Fruit fly (Drosophila melanogaster): ENCODE measurements around the gene mRNA-cap.

Gene mRNA-cap

DNA sequence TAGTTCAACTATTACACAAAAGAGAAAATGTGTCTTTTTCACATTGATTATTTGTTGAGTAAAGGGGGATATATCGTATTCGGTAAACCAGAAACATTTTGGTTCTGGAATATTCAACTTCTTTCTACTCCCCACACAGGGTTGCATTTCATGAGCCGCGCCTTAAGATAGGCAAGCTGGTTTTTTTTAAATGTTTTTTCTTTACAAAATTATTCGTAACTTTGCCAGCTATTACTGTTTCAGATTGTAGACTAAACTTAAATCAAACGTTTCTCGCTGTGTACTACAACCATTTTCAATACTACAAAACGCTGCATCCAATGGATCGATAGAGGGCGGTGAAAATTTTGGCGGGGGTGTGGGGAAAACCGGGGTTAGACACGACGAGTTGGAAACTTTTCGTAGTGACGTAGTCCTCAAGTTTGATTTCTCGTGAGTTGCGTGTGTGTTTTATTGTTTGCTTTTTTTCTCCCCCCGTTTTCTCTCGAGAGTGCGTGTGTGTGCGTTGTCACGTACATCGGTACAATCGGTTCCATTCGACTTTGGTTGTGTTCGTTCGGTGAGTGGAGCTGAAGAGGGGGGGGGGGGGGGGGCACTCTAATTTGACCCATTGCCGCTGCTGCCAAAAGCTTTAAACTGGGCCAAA lies 29.0 kb downstream of the mRNA-cap start (continued):
- TF ChIP-seq kay (GFP tag; optimal IDR thresholded peaks at IDR 0.05) (no peak), hkb (optimal IDR thresholded peaks at IDR 0.05) (no peak), hkb (GFP tag; IDR thresholded peaks at IDR 0.05) (peak; percentile 19; the same call in 1 of the 2 replicates), wdn (GFP tag; IDR thresholded peaks at IDR 0.05) (no peak), Lhr (GFP tag; optimal IDR thresholded peaks at IDR 0.05) (no peak), gt (GFP tag; IDR thresholded peaks at IDR 0.05) (no peak), jumu (GFP tag; optimal IDR thresholded peaks at IDR 0.05) (no peak), ase (GFP tag; IDR thresholded peaks at IDR 0.05) (0 out of 3 replicates have a peak, but pooled peaks have one; percentile 11), CG10543 (GFP tag; optimal IDR thresholded peaks at IDR 0.05) (peak; percentile 7), CG8765 (GFP tag; IDR thresholded peaks at IDR 0.05) (no peak), CG3838 (GFP tag; optimal IDR thresholded peaks at IDR 0.05) (no peak), tio (GFP tag; optimal IDR thresholded peaks at IDR 0.05) (peak; percentile 32), crc (GFP tag; optimal IDR thresholded peaks at IDR 0.05) (no peak), caup (GFP tag; optimal IDR thresholded peaks at IDR 0.05; ENCODE audit: severe bottlenecking) (no peak), CG3726 (GFP tag; IDR thresholded peaks at IDR 0.05) (no peak), CG3163 (GFP tag; optimal IDR thresholded peaks at IDR 0.05) (no peak), lab (GFP tag; optimal IDR thresholded peaks at IDR 0.05) (peak; percentile 12), sqz (GFP tag; optimal IDR thresholded peaks at IDR 0.05) (no peak), CG31224 (GFP tag; IDR thresholded peaks at IDR 0.05) (no peak), CG14441 (GFP tag; IDR thresholded peaks at IDR 0.05) (peak; percentile 31; the same call in 1 of the 2 replicates), CG6272 (GFP tag; IDR thresholded peaks at IDR 0.05) (no peak), NC2α (GFP tag; optimal IDR thresholded peaks at IDR 0.05) (no peak), Hr51 (GFP tag; optimal IDR thresholded peaks at IDR 0.05) (peak in 1 of 2 experiments; percentile 57), gcm (GFP tag; optimal IDR thresholded peaks at IDR 0.05) (peak; percentile 39), CG16863 (GFP tag; optimal IDR thresholded peaks at IDR 0.05) (peak; percentile 25), NfI (GFP tag; optimal IDR thresholded peaks at IDR 0.05) (peak; percentile 34), Hsf (GFP tag; optimal IDR thresholded peaks at IDR 0.05) (peak; percentile 18), CG5245 (GFP tag; optimal IDR thresholded peaks at IDR 0.05) (no peak), dpn (GFP tag; optimal IDR thresholded peaks at IDR 0.05) (peak; percentile 10 to 35), Elba2 (GFP tag; optimal IDR thresholded peaks at IDR 0.05) (no peak), CG12391 (tag; optimal IDR thresholded peaks at IDR 0.05) (peak; percentile 47), Dfd (GFP tag; optimal IDR thresholded peaks at IDR 0.05) (no peak), Ets97D (GFP tag; optimal IDR thresholded peaks at IDR 0.05) (no peak), CG14860 (GFP tag; IDR thresholded peaks at IDR 0.05; ENCODE audit: partially characterized antibody) (no peak), CG7271 (tag; optimal IDR thresholded peaks at IDR 0.05) (no peak), zf30C (GFP tag; optimal IDR thresholded peaks at IDR 0.05) (peak; percentile 19), CG17612 (GFP tag; IDR thresholded peaks at IDR 0.05) (no peak), CG3995 (GFP tag; optimal IDR thresholded peaks at IDR 0.05) (no peak), CG13424 (tag; optimal IDR thresholded peaks at IDR 0.05) (peak; percentile 51), CG32772 (GFP tag; IDR thresholded peaks at IDR 0.05) (no peak), D (optimal IDR thresholded peaks at IDR 0.05) (no peak), D (GFP tag; optimal IDR thresholded peaks at IDR 0.05) (no peak), Deaf1 (tag; optimal IDR thresholded peaks at IDR 0.05) (peak; percentile 74), CG17385 (GFP tag; optimal IDR thresholded peaks at IDR 0.05) (peak; percentile 30), Taf1 (GFP tag; IDR thresholded peaks at IDR 0.05) (no peak), pnt (GFP tag; optimal IDR thresholded peaks at IDR 0.05) (no peak), CG4328 (GFP tag; optimal IDR thresholded peaks at IDR 0.05) (no peak), CG33557 (GFP tag; optimal IDR thresholded peaks at IDR 0.05) (no peak), Sry-β (GFP tag; optimal IDR thresholded peaks at IDR 0.05) (no peak), CG15514 (GFP tag; optimal IDR thresholded peaks at IDR 0.05) (peak; percentile 3), bab2 (GFP tag; optimal IDR thresholded peaks at IDR 0.05) (peak; percentile 7)
